Worm (Caenorhabditis elegans) whole organism, mixed stage, embryonic: Measurements from ENCODE around the gene lon-8.
A peak's percentile ranks its signal among the peaks of the same experiment; 100 is the strongest.

Source experiments
- M03D4.4 ChIP-seq: sonication (generic microtip); optimal IDR thresholded peaks from 2 replicates; lab custom pipeline; 2017; ENCODE audit warnings: mild to moderate bottlenecking, missing genetic modification characterization, missing compliant biosample characterization
- bed-3 ChIP-seq: fragments of 200-800 bp; sonication (Bioruptor generic); optimal IDR thresholded peaks from 3 replicates; lab custom pipeline; 2018; ENCODE audit warnings: mild to moderate bottlenecking, missing genetic modification characterization, moderate library complexity, missing compliant biosample characterization
- blmp-1 ChIP-seq: fragments of 150-350 bp; optimal IDR thresholded peaks from 2 replicates; lab custom pipeline; 2014; ENCODE audit warnings: missing biosample characterization, missing genetic modification characterization
- ceh-39 ChIP-seq: fragments of 150-350 bp; optimal IDR thresholded peaks from 2 replicates; lab custom pipeline; 2014; ENCODE audit warnings: missing biosample characterization, missing genetic modification characterization
- ceh-43 ChIP-seq: fragments of 200-800 bp; sonication (Bioruptor generic); optimal IDR thresholded peaks from 2 replicates; lab custom pipeline; 2018; ENCODE audit warnings: mild to moderate bottlenecking, missing genetic modification characterization, moderate library complexity, missing compliant biosample characterization
- ceh-83 ChIP-seq: fragments of 200-800 bp; sonication (Bioruptor generic); optimal IDR thresholded peaks from 2 replicates; lab custom pipeline; 2018; ENCODE audit warnings: mild to moderate bottlenecking, missing genetic modification characterization, missing compliant biosample characterization
- ces-1 ChIP-seq: fragments of 150-350 bp; optimal IDR thresholded peaks from 2 replicates; lab custom pipeline; 2014; ENCODE audit warnings: missing biosample characterization, missing genetic modification reagents, missing genetic modification characterization
- cnd-1 ChIP-seq: fragments of 200-800 bp; sonication (Bioruptor generic); optimal IDR thresholded peaks from 2 replicates; lab custom pipeline; 2018; ENCODE audit warnings: mild to moderate bottlenecking, missing genetic modification characterization, missing compliant biosample characterization
- drap-1 ChIP-seq: fragments of 200-800 bp; sonication (Bioruptor generic); optimal IDR thresholded peaks from 3 replicates; lab custom pipeline; 2018; ENCODE audit warnings: mild to moderate bottlenecking, missing genetic modification characterization, missing compliant biosample characterization
- elt-1 ChIP-seq: sonication (generic microtip); optimal IDR thresholded peaks from 2 replicates; lab custom pipeline; 2017; ENCODE audit warnings: missing genetic modification characterization, mild to moderate bottlenecking, missing compliant biosample characterization, antibody characterized with exemption, moderate library complexity, borderline replicate concordance; ENCODE audit not compliant: insufficient read depth
- elt-3 ChIP-seq: fragments of 150-350 bp; optimal IDR thresholded peaks from 2 replicates; lab custom pipeline; 2014; ENCODE audit warnings: missing biosample characterization, missing genetic modification characterization
- flh-1 ChIP-seq: fragments of 200-800 bp; sonication (Bioruptor generic); optimal IDR thresholded peaks from 2 replicates; lab custom pipeline; 2018; ENCODE audit warnings: mild to moderate bottlenecking, missing genetic modification characterization, moderate library complexity, missing compliant biosample characterization
- ham-2 ChIP-seq: fragments of 200-800 bp; sonication (Bioruptor generic); optimal IDR thresholded peaks from 2 replicates; lab custom pipeline; 2018; ENCODE audit warnings: mild to moderate bottlenecking, missing genetic modification characterization, missing compliant biosample characterization
- hlh-1 ChIP-seq: fragments of 150-350 bp; optimal IDR thresholded peaks from 2 replicates; lab custom pipeline; 2014; ENCODE audit warnings: missing biosample characterization, missing genetic modification reagents, missing genetic modification characterization
- lin-13 ChIP-seq: fragments of 150-350 bp; optimal IDR thresholded peaks from 2 replicates; lab custom pipeline; 2014; ENCODE audit warnings: missing biosample characterization, missing genetic modification characterization
- lin-32 ChIP-seq: fragments of 200-800 bp; sonication (Bioruptor generic); optimal IDR thresholded peaks from 2 replicates; lab custom pipeline; 2018; ENCODE audit warnings: mild to moderate bottlenecking, missing genetic modification characterization, missing compliant biosample characterization
- lsy-2 ChIP-seq: fragments of 150-350 bp; optimal IDR thresholded peaks from 2 replicates; lab custom pipeline; 2014; ENCODE audit warnings: missing biosample characterization, missing genetic modification characterization
- mab-5 ChIP-seq: fragments of 150-350 bp; optimal IDR thresholded peaks from 2 replicates; lab custom pipeline; 2014; ENCODE audit warnings: missing biosample characterization, missing genetic modification characterization
- mep-1 ChIP-seq: fragments of 150-350 bp; optimal IDR thresholded peaks from 2 replicates; lab custom pipeline; 2017; ENCODE audit warnings: missing biosample characterization, missing genetic modification reagents, missing genetic modification characterization, inconsistent platforms
- mls-2 ChIP-seq: sonication (generic microtip); optimal IDR thresholded peaks from 2 replicates; lab custom pipeline; 2016; ENCODE audit warnings: mild to moderate bottlenecking, missing genetic modification characterization, moderate library complexity, missing compliant biosample characterization
- nhr-12 ChIP-seq: fragments of 150-350 bp; optimal IDR thresholded peaks from 2 replicates; lab custom pipeline; 2014; ENCODE audit warnings: missing biosample characterization, missing genetic modification characterization
- nhr-2 ChIP-seq: fragments of 150-350 bp; optimal IDR thresholded peaks from 2 replicates; lab custom pipeline; 2014; ENCODE audit warnings: missing biosample characterization, missing genetic modification characterization
- nhr-237 ChIP-seq: fragments of 150-350 bp; optimal IDR thresholded peaks from 2 replicates; lab custom pipeline; 2014; ENCODE audit warnings: missing biosample characterization, missing genetic modification characterization
- nhr-28 ChIP-seq: fragments of 150-350 bp; optimal IDR thresholded peaks from 2 replicates; lab custom pipeline; 2014; ENCODE audit warnings: missing biosample characterization, missing genetic modification characterization
- nhr-76 ChIP-seq: sonication (generic microtip); optimal IDR thresholded peaks from 2 replicates; lab custom pipeline; 2017; ENCODE audit warnings: missing biosample characterization, missing genetic modification characterization
- pha-4 ChIP-seq: fragments of 150-350 bp; optimal IDR thresholded peaks from 2 replicates; lab custom pipeline; 2018; ENCODE audit warnings: missing biosample characterization, missing genetic modification reagents, missing genetic modification characterization
- sem-2 ChIP-seq: fragments of 200-800 bp; sonication (Bioruptor generic); optimal IDR thresholded peaks from 2 replicates; lab custom pipeline; 2018; ENCODE audit warnings: mild to moderate bottlenecking, missing genetic modification characterization, missing compliant biosample characterization
- snpc-4 ChIP-seq: fragments of 150-350 bp; optimal IDR thresholded peaks from 2 replicates; lab custom pipeline; 2014; ENCODE audit warnings: missing biosample characterization, missing genetic modification characterization
- sptf-1 ChIP-seq: sonication (generic microtip); optimal IDR thresholded peaks from 2 replicates; lab custom pipeline; 2017; ENCODE audit warnings: mild to moderate bottlenecking, missing genetic modification characterization, moderate library complexity, missing compliant biosample characterization
- tbx-8 ChIP-seq: fragments of 200-800 bp; sonication (Bioruptor generic); optimal IDR thresholded peaks from 2 replicates; lab custom pipeline; 2018; ENCODE audit warnings: mild to moderate bottlenecking, missing genetic modification characterization, moderate library complexity, missing compliant biosample characterization
- unc-120 ChIP-seq: sonication (generic microtip); optimal IDR thresholded peaks from 2 replicates; lab custom pipeline; 2017; ENCODE audit warnings: missing genetic modification characterization, missing compliant biosample characterization; ENCODE audit not compliant: poor library complexity, severe bottlenecking
- unc-39 ChIP-seq: fragments of 150-350 bp; optimal IDR thresholded peaks from 2 replicates; lab custom pipeline; 2014; ENCODE audit warnings: missing biosample characterization, missing genetic modification characterization
- unc-62 ChIP-seq: fragments of 150-350 bp; optimal IDR thresholded peaks from 2 replicates; lab custom pipeline; 2014; ENCODE audit warnings: missing biosample characterization, missing genetic modification reagents, missing genetic modification characterization
- zip-8 ChIP-seq: fragments of 150-350 bp; optimal IDR thresholded peaks from 2 replicates; lab custom pipeline; 2014; ENCODE audit warnings: missing biosample characterization, missing genetic modification characterization
- ztf-11 ChIP-seq: fragments of 150-350 bp; optimal IDR thresholded peaks from 2 replicates; lab custom pipeline; 2014; ENCODE audit warnings: missing biosample characterization, missing genetic modification characterization

The lon-8 gene

DNA sequence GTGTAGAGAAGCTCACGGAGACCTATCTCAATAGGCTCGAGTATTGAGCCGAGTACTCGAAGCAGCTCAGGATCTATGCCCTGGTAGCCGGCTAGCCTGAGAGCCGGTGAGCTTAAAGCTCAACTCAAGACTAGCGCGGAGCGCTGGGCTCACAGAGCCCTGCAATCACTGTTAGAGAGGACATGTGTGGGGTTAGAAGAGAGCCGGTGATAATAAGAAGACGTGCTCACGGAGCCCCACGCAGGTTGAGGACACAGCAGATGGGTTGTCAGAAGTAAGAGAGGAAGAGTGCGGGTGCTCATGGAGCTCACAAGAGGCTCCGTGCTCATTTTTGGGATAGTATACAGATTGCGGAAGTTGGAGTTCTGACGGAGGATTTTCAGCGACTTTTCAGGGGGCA is 48.9 kb downstream of the lon-8 start:
- no peak for TF ChIP-seq bed-3
- TF ChIP-seq blmp-1, result no peak
- no peak for TF ChIP-seq mab-5 (tag; lab: Kevin White, UChicago)
- TF ChIP-seq ztf-11 (tag; lab: Kevin White, UChicago), result no peak
- no peak for TF ChIP-seq zip-8 (tag; lab: Kevin White, UChicago)
- TF ChIP-seq elt-3 (tag; lab: Kevin White, UChicago), result no peak
- no peak for TF ChIP-seq ceh-83 (GFP tag; lab: Kevin White, UChicago)
- TF ChIP-seq lin-13 (tag; lab: Kevin White, UChicago), result no peak
- no peak for TF ChIP-seq elt-1 (tag; lab: Kevin White, UChicago)
- TF ChIP-seq ceh-39 (tag; lab: Kevin White, UChicago), result no peak
- no peak for TF ChIP-seq lsy-2 (tag; lab: Kevin White, UChicago)
- no peak for TF ChIP-seq unc-62 (GFP tag; lab: Kevin White, UChicago)
- no peak for TF ChIP-seq flh-1
- no peak for TF ChIP-seq nhr-12 (tag; lab: Kevin White, UChicago)
- TF ChIP-seq nhr-28 (tag; lab: Kevin White, UChicago), result no peak
- no peak for TF ChIP-seq mls-2

DNA sequence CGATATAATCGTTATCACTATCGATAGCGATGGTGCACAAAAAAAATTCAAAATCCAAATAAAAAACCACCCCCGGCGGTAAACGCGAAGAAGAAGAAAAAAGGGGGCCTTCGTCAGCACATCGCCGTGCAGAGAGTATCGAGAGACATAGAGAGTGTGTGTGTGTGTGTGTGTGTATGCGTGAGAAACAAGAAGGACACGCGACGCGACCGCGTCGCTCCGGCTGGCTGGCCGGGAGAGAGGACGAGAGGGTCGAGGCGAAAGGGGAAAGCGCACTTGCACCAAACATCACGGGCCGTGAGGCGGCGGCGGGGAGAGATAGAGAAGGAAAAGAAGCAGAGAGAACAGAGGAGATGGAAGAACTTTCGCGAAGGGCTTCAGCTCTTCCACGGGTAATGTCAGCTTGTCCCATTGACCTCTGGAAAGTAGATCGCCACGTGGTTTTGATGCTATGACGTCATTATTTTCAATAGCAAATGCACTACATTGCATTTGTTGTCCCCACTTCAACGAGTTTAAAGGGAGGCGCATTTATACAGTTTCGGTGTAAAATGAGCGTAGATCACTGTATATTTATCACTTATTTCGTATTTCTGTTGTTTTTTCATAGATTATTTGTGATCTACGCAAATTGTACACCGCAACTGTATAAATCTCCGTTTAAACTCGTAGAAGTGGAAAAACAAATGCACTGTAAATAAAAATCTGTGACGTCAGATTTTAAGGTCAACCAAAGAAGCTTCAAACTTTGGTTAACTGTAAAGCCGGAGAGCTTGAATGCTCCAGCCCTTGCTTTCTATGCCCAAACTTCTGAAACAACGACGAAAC is 49.8 kb downstream of the lon-8 start, which contains the start of gene Y59A8B.24:
TSS of gene Y59A8B.24 (plus strand) at position 778 of the 828 bp plus-strand sequence.
- TF ChIP-seq drap-1 (GFP tag; lab: Kevin White, UChicago) (peak; percentile 95), bed-3 (no peak), M03D4.4 (peak; percentile 80), ceh-43 (GFP tag; lab: Kevin White, UChicago) (peak; percentile 32), tbx-8 (GFP tag; lab: Kevin White, UChicago) (no peak), lin-32 (GFP tag; lab: Kevin White, UChicago) (no peak), cnd-1 (tag; lab: Kevin White, UChicago) (peak; percentile 37), zip-8 (tag; lab: Kevin White, UChicago) (peak; percentile 73), blmp-1 (no peak), unc-62 (GFP tag; lab: Kevin White, UChicago) (peak; percentile 72), hlh-1 (tag; lab: Kevin White, UChicago) (peak; percentile 61), mls-2 (peak; percentile 68), nhr-76 (tag; lab: Kevin White, UChicago) (no peak), ces-1 (GFP tag; lab: Kevin White, UChicago) (peak; percentile 57), ceh-83 (GFP tag; lab: Kevin White, UChicago) (no peak), unc-120 (tag; lab: Kevin White, UChicago) (peak; percentile 71), lsy-2 (tag; lab: Kevin White, UChicago) (peak; percentile 82), ham-2 (peak; percentile 79), unc-39 (tag; lab: Kevin White, UChicago) (peak; percentile 16), pha-4 (tag; lab: Kevin White, UChicago) (peak; percentile 87), snpc-4 (no peak), lin-13 (tag; lab: Kevin White, UChicago) (peak; percentile 87), ztf-11 (tag; lab: Kevin White, UChicago) (peak; percentile 73), mab-5 (tag; lab: Kevin White, UChicago) (peak; percentile 22), elt-3 (tag; lab: Kevin White, UChicago) (no peak), sem-2 (GFP tag; lab: Kevin White, UChicago) (no peak), flh-1 (no peak), elt-1 (tag; lab: Kevin White, UChicago) (no peak), nhr-2 (peak; percentile 77), nhr-28 (tag; lab: Kevin White, UChicago) (no peak), sptf-1 (peak; percentile 81), nhr-12 (tag; lab: Kevin White, UChicago) (no peak), ceh-39 (tag; lab: Kevin White, UChicago) (peak; percentile 76), nhr-237 (tag; lab: Kevin White, UChicago) (peak; percentile 58), mep-1 (peak; percentile 61)

DNA sequence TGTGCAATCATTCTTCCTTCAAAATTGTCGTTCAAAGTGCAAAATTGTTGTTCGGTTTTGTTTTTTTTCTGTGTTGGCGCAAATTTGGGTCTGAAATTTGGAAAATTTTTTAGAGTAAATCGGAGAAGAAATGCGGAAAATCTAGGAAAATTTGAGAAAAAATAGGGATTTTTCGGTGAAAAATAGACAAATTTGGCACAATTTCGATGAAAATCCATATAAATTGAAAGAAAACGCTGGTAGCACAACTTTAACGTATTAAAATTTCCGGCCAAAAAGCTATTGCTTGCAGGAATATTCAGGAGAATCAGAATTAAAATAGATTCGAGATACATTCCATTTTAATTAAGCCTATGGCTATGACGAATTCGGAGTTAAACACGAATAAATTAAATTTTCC is 52.1 kb downstream of the lon-8 start, which contains the start of gene dpy-21:
TSS of gene dpy-21 (minus strand) at position 101 of the 400 bp plus-strand sequence.
- no peak for TF ChIP-seq ces-1 (GFP tag; lab: Kevin White, UChicago)
- TF ChIP-seq snpc-4, result no peak
- no peak for TF ChIP-seq mab-5 (tag; lab: Kevin White, UChicago)
- TF ChIP-seq unc-62 (GFP tag; lab: Kevin White, UChicago), result no peak
- TF ChIP-seq drap-1 (GFP tag; lab: Kevin White, UChicago), result no peak
- no peak for TF ChIP-seq nhr-2
- TF ChIP-seq, all 35 proteins: peak for 0
